Fruit fly (Drosophila melanogaster): ENCODE results near the gene ddbt.
A peak's percentile ranks its signal among the peaks of the same experiment; 100 is the strongest.

Gene ddbt

dm6 chr3L:316784-317183 is at the start of gene ddbt:
ddbt (plus strand) TSS chr3L:317084.
- TF ChIP-seq EcR (GFP tag; optimal IDR thresholded peaks at IDR 0.05) (no peak), psq (optimal IDR thresholded peaks at IDR 0.05) (no peak), usp (GFP tag; optimal IDR thresholded peaks at IDR 0.05) (no peak), CG8478 (optimal IDR thresholded peaks at IDR 0.05) (no peak), pan (optimal IDR thresholded peaks at IDR 0.05) (no peak), Dll (optimal IDR thresholded peaks at IDR 0.05) (no peak)

dm6 chr3L:267618-268017 is 49.3 kb upstream of the ddbt start:
- no peak for TF ChIP-seq EcR (GFP tag; optimal IDR thresholded peaks at IDR 0.05)
- TF ChIP-seq psq (optimal IDR thresholded peaks at IDR 0.05): no peak
- no peak for TF ChIP-seq usp (GFP tag; optimal IDR thresholded peaks at IDR 0.05)
- no peak for TF ChIP-seq Dll (optimal IDR thresholded peaks at IDR 0.05)

dm6 chr3L:270760-271500 is 46.0 kb upstream of the ddbt start, which contains the start of gene miple2:
miple2 (plus strand) TSS chr3L:271200.
- TF ChIP-seq CG8478 (optimal IDR thresholded peaks at IDR 0.05) (no peak), usp (GFP tag; optimal IDR thresholded peaks at IDR 0.05) (no peak), Dll (optimal IDR thresholded peaks at IDR 0.05) (no peak), psq (optimal IDR thresholded peaks at IDR 0.05) (no peak)

- peak in 1 of 2 experiments; percentile 41 for TF ChIP-seq EcR (GFP tag; optimal IDR thresholded peaks at IDR 0.05)
- TF ChIP-seq usp (GFP tag; optimal IDR thresholded peaks at IDR 0.05): no peak
These were observed 45.2 kb upstream of the ddbt start for dm6 chr3L:271501-272249.

- no peak for TF ChIP-seq psq (optimal IDR thresholded peaks at IDR 0.05)
- TF ChIP-seq usp (GFP tag; optimal IDR thresholded peaks at IDR 0.05): no peak
- no peak for TF ChIP-seq EcR (GFP tag; optimal IDR thresholded peaks at IDR 0.05)
- no peak for TF ChIP-seq pan (optimal IDR thresholded peaks at IDR 0.05)
- TF ChIP-seq Dll (optimal IDR thresholded peaks at IDR 0.05): no peak
- TF ChIP-seq CG8478 (optimal IDR thresholded peaks at IDR 0.05): no peak
These were observed 43.6 kb upstream of the ddbt start, which contains the start of gene CG32845 for dm6 chr3L:273291-273690. CG32845 (minus strand) TSS chr3L:273391.

dm6 chr3L:274855-275254 is 42.0 kb upstream of the ddbt start, which contains the start of gene ttm2:
ttm2 (plus strand) TSS chr3L:275155.
- TF ChIP-seq CG8478 (optimal IDR thresholded peaks at IDR 0.05): no peak

dm6 chr3L:276736-277487 is 40.0 kb upstream of the ddbt start, which contains the start of gene RhoGEF3:
RhoGEF3 (plus strand) TSS chr3L:277437.
- TF ChIP-seq EcR (GFP tag; optimal IDR thresholded peaks at IDR 0.05) (no peak), psq (optimal IDR thresholded peaks at IDR 0.05) (no peak), CG8478 (optimal IDR thresholded peaks at IDR 0.05) (no peak), usp (GFP tag; optimal IDR thresholded peaks at IDR 0.05) (no peak), Dll (optimal IDR thresholded peaks at IDR 0.05) (no peak), pan (optimal IDR thresholded peaks at IDR 0.05) (no peak)

- TF ChIP-seq CG8478 (optimal IDR thresholded peaks at IDR 0.05) (no peak), pan (optimal IDR thresholded peaks at IDR 0.05) (no peak), psq (optimal IDR thresholded peaks at IDR 0.05) (no peak), usp (GFP tag; optimal IDR thresholded peaks at IDR 0.05) (no peak), Dll (optimal IDR thresholded peaks at IDR 0.05) (no peak), EcR (GFP tag; optimal IDR thresholded peaks at IDR 0.05) (no peak)
These were observed 34.6 kb upstream of the ddbt start for dm6 chr3L:282276-282675.

dm6 chr3L:284253-284652 is 32.6 kb upstream of the ddbt start:
- TF ChIP-seq usp (GFP tag; optimal IDR thresholded peaks at IDR 0.05) (no peak), pan (optimal IDR thresholded peaks at IDR 0.05) (no peak), psq (optimal IDR thresholded peaks at IDR 0.05) (no peak), CG8478 (optimal IDR thresholded peaks at IDR 0.05) (no peak), EcR (GFP tag; optimal IDR thresholded peaks at IDR 0.05) (peak in 1 of 2 experiments; percentile 38)

- TF ChIP-seq Dll (optimal IDR thresholded peaks at IDR 0.05) (no peak), CG8478 (optimal IDR thresholded peaks at IDR 0.05) (no peak), usp (GFP tag; optimal IDR thresholded peaks at IDR 0.05) (no peak), pan (optimal IDR thresholded peaks at IDR 0.05) (no peak), EcR (GFP tag; optimal IDR thresholded peaks at IDR 0.05) (no peak), psq (optimal IDR thresholded peaks at IDR 0.05) (no peak)
These were observed 25.2 kb upstream of the ddbt start for dm6 chr3L:291583-292145.

dm6 chr3L:292146-292776 is 24.6 kb upstream of the ddbt start:
- no peak for TF ChIP-seq CG8478 (optimal IDR thresholded peaks at IDR 0.05)
- TF ChIP-seq Dll (optimal IDR thresholded peaks at IDR 0.05): no peak
- TF ChIP-seq EcR (GFP tag; optimal IDR thresholded peaks at IDR 0.05): no peak
- TF ChIP-seq psq (optimal IDR thresholded peaks at IDR 0.05): no peak
- no peak for TF ChIP-seq pan (optimal IDR thresholded peaks at IDR 0.05)
- TF ChIP-seq usp (GFP tag; optimal IDR thresholded peaks at IDR 0.05): no peak

Measured in whole organism.